Worm (Caenorhabditis elegans): ENCODE measurements around the gene Y53F4B.27.

DNA sequence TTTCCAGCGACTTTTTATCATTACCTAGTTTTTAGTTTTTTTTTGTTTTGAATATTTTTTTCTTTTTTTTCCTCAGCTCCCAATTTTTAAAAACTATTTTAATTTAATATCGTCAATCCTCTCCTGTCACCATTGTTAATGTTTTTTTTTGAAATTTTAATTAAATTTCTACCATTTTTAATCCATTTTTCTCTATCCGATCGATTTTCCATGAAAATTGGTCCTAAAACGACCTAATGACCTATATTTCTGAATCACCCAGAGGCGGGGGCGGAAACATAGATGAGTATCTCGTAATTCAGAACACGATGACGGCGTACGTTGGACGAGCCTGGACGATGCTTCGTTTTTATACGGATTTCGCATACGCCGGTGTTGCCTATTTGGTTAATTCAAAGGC is 35.9 kb upstream of the Y53F4B.27 start, which contains the start of gene Y53F4B.39:
- TF ChIP-seq scrt-1 (GFP tag; IDR thresholded peaks at IDR 0.05) (no peak), F13C5.2 (tag; optimal IDR thresholded peaks at IDR 0.05) (no peak), ceh-13 (GFP tag; optimal IDR thresholded peaks at IDR 0.05) (no peak), tbx-37 (GFP tag; conservative IDR thresholded peaks at IDR 0.05) (no peak), ama-1 (optimal IDR thresholded peaks at IDR 0.05) (no peak), hmg-4 (GFP tag; optimal IDR thresholded peaks at IDR 0.05) (no peak), ets-7 (tag; optimal IDR thresholded peaks at IDR 0.05) (no peak), ceh-36 (tag; optimal IDR thresholded peaks at IDR 0.05) (no peak), flt-1 (GFP tag; IDR thresholded peaks at IDR 0.05) (no peak), B0310.2 (tag; optimal IDR thresholded peaks at IDR 0.05) (no peak), sea-1 (GFP tag; conservative IDR thresholded peaks at IDR 0.05) (no peak), aly-1 (tag; optimal IDR thresholded peaks at IDR 0.05) (no peak), hmbx-1 (tag; optimal IDR thresholded peaks at IDR 0.05) (no peak), hnd-1 (tag; optimal IDR thresholded peaks at IDR 0.05) (no peak)
